Fruit fly (Drosophila melanogaster) whole organism, embryonic: Measurements from ENCODE around the gene CG31445.

Experiments
- Atf3 ChIP-seq: fragments of 200-800 bp; sonication (Bioruptor generic); optimal IDR thresholded peaks from 3 replicates; lab custom pipeline; 2016; ENCODE audit warnings: missing biosample characterization, missing genetic modification characterization
- B-H1 ChIP-seq: fragments of 200-800 bp; sonication (Bioruptor generic); IDR thresholded peaks from 3 replicates; pipeline ENCODE4 v1.3.6; 2022; ENCODE audit warnings: missing biosample characterization, missing genetic modification characterization
- B-H2 ChIP-seq: fragments of 200-800 bp; sonication (Bioruptor generic); optimal IDR thresholded peaks from 2 replicates; lab custom pipeline; 2018; ENCODE audit warnings: missing biosample characterization, mild to moderate bottlenecking, missing genetic modification characterization
- CG10147 ChIP-seq: fragments of 200-800 bp; sonication (Bioruptor generic); optimal IDR thresholded peaks from 2 replicates; lab custom pipeline; 2019; ENCODE audit warnings: missing biosample characterization, mild to moderate bottlenecking, missing genetic modification characterization, moderate library complexity
- CG10321 ChIP-seq: fragments of 200-800 bp; sonication (Bioruptor generic); IDR thresholded peaks from 2 replicates; pipeline ENCODE4 v1.3.6; 2022; ENCODE audit warnings: missing biosample characterization, missing genetic modification characterization
- CG10959 ChIP-seq: fragments of 200-800 bp; sonication (Bioruptor generic); IDR thresholded peaks from 2 replicates; pipeline ENCODE4 v1.3.6; 2022; ENCODE audit warnings: missing biosample characterization, missing genetic modification characterization
- CG11504 ChIP-seq: fragments of 200-800 bp; sonication (Bioruptor generic); optimal IDR thresholded peaks from 3 replicates; lab custom pipeline; 2019; ENCODE audit warnings: missing biosample characterization, mild to moderate bottlenecking, missing genetic modification characterization, moderate library complexity
- CG11560 ChIP-seq: fragments of 200-800 bp; sonication (Bioruptor generic); IDR thresholded peaks from 3 replicates; pipeline ENCODE4 v1.3.6; 2022; ENCODE audit warnings: missing biosample characterization, missing genetic modification characterization
- CG12299 ChIP-seq: fragments of 200-800 bp; sonication (Bioruptor generic); optimal IDR thresholded peaks from 2 replicates; lab custom pipeline; 2018; ENCODE audit warnings: missing biosample characterization, mild to moderate bottlenecking, missing genetic modification characterization
- CG13424 ChIP-seq: fragments of 200-800 bp; sonication (Bioruptor generic); optimal IDR thresholded peaks from 2 replicates; lab custom pipeline; 2019; ENCODE audit warnings: missing biosample characterization, mild to moderate bottlenecking, missing genetic modification characterization, moderate library complexity
- CG16779 ChIP-seq: fragments of 200-800 bp; sonication (Bioruptor generic); IDR thresholded peaks from 2 replicates; pipeline ENCODE4 v1.3.6; 2022; ENCODE audit warnings: missing biosample characterization, missing genetic modification characterization
- CG17829 ChIP-seq: fragments of 200-800 bp; optimal IDR thresholded peaks from 2 replicates; lab custom pipeline; 2019; ENCODE audit warnings: missing biosample characterization, mild to moderate bottlenecking, missing genetic modification characterization, moderate library complexity
- CG18764 ChIP-seq: fragments of 200-800 bp; sonication (Bioruptor generic); optimal IDR thresholded peaks from 3 replicates; lab custom pipeline; 2016; ENCODE audit warnings: missing biosample characterization, missing genetic modification characterization
- CG30020 ChIP-seq: fragments of 200-800 bp; optimal IDR thresholded peaks from 2 replicates; lab custom pipeline; 2019; ENCODE audit warnings: missing biosample characterization, mild to moderate bottlenecking, missing genetic modification characterization, moderate library complexity
- CG3163 ChIP-seq: fragments of 200-800 bp; sonication (Bioruptor generic); optimal IDR thresholded peaks from 3 replicates; lab custom pipeline; 2016; ENCODE audit warnings: missing biosample characterization, missing genetic modification characterization
- CG32772 ChIP-seq: fragments of 200-800 bp; sonication (Bioruptor generic); IDR thresholded peaks from 2 replicates; pipeline ENCODE4 v1.3.6; 2022; ENCODE audit warnings: missing biosample characterization, missing genetic modification characterization
- CG3726 ChIP-seq: fragments of 200-800 bp; sonication (Bioruptor generic); IDR thresholded peaks from 3 replicates; pipeline ENCODE4, ENCODE4 v1.3.6; 2022; ENCODE audit warnings: missing biosample characterization, missing genetic modification characterization
- CG43689 ChIP-seq: fragments of 200-800 bp; sonication (Bioruptor generic); IDR thresholded peaks from 2 replicates; pipeline ENCODE4 v1.3.6; 2022; ENCODE audit warnings: missing biosample characterization, missing genetic modification characterization
- CG4854 ChIP-seq: fragments of 200-800 bp; sonication (Bioruptor generic); optimal IDR thresholded peaks from 2 replicates; lab custom pipeline; 2016; ENCODE audit warnings: missing biosample characterization, missing genetic modification characterization, inconsistent platforms
- CTCF ChIP-seq: fragments of 200-800 bp; sonication (Bioruptor generic); optimal IDR thresholded peaks from 2 replicates; lab custom pipeline; 2017; ENCODE audit warnings: missing biosample characterization, mild to moderate bottlenecking, missing genetic modification characterization, moderate library complexity
- D ChIP-seq, 2 experiments: fragments of 200-800 bp in 1 of 2; fragments of >200 bp in 1 of 2; sonication (Bioruptor generic) in 1 of 2; optimal IDR thresholded peaks; 2 replicates in 1 of 2; 3 replicates in 1 of 2; lab custom pipeline; 2017; ENCODE audit warnings: mild to moderate bottlenecking in 1 of 2, missing biosample characterization in 1 of 2, missing genetic modification characterization in 1 of 2, missing genetic modification reagents in 1 of 2
- Dbx ChIP-seq: fragments of 200-800 bp; sonication (Bioruptor generic); IDR thresholded peaks from 3 replicates; pipeline ENCODE4 v1.3.6; 2022; ENCODE audit warnings: missing biosample characterization, missing genetic modification characterization
- Hr39 ChIP-seq: fragments of >200 bp; optimal IDR thresholded peaks from 2 replicates; lab custom pipeline; 2017
- Jarid2 ChIP-seq: fragments of 200-800 bp; sonication (Bioruptor generic); optimal IDR thresholded peaks from 3 replicates; lab custom pipeline; 2017; ENCODE audit warnings: mild to moderate bottlenecking, missing biosample characterization, missing genetic modification reagents, missing genetic modification characterization
- MESR4 ChIP-seq: fragments of 200-800 bp; sonication (Bioruptor generic); optimal IDR thresholded peaks from 2 replicates; lab custom pipeline; 2018; ENCODE audit warnings: missing biosample characterization, mild to moderate bottlenecking, missing genetic modification characterization, moderate library complexity
- Poxn ChIP-seq: fragments of 200-800 bp; sonication (Bioruptor generic); IDR thresholded peaks from 2 replicates; pipeline ENCODE4 v1.3.6; 2022; ENCODE audit warnings: missing biosample characterization, missing genetic modification characterization
- Sry-δ ChIP-seq: fragments of 200-800 bp; sonication (Bioruptor generic); optimal IDR thresholded peaks from 2 replicates; lab custom pipeline; 2016; ENCODE audit warnings: missing biosample characterization, missing genetic modification characterization
- Xrp1 ChIP-seq: fragments of 200-800 bp; sonication (Bioruptor generic); IDR thresholded peaks from 2 replicates; pipeline ENCODE4 v1.3.6; 2022; ENCODE audit warnings: missing biosample characterization, missing genetic modification characterization
- ac ChIP-seq: fragments of 200-800 bp; sonication (Bioruptor generic); optimal IDR thresholded peaks from 3 replicates; lab custom pipeline; 2017; ENCODE audit warnings: missing biosample characterization, mild to moderate bottlenecking, missing genetic modification characterization
- amos ChIP-seq: fragments of 200-800 bp; sonication (Bioruptor generic); IDR thresholded peaks from 2 replicates; pipeline ENCODE4 v1.3.6; 2022; ENCODE audit warnings: missing biosample characterization, missing genetic modification characterization; ENCODE audit not compliant: partially characterized antibody
- ato ChIP-seq: fragments of 200-800 bp; sonication (Bioruptor generic); IDR thresholded peaks from 2 replicates; pipeline ENCODE4 v1.3.6; 2022; ENCODE audit warnings: missing biosample characterization, missing genetic modification characterization; ENCODE audit not compliant: partially characterized antibody
- bbx ChIP-seq: fragments of 200-800 bp; sonication (Bioruptor generic); IDR thresholded peaks from 2 replicates; pipeline ENCODE4 v1.3.6; 2022; ENCODE audit warnings: missing biosample characterization, missing genetic modification characterization; ENCODE audit not compliant: partially characterized antibody
- bigmax ChIP-seq: fragments of 200-800 bp; sonication (Bioruptor generic); optimal IDR thresholded peaks from 2 replicates; lab custom pipeline; 2018; ENCODE audit warnings: missing biosample characterization, mild to moderate bottlenecking, missing genetic modification characterization
- bowl ChIP-seq: fragments of 200-800 bp; sonication (Bioruptor generic); IDR thresholded peaks from 2 replicates; pipeline ENCODE4 v1.3.6; 2022; ENCODE audit warnings: missing biosample characterization, missing genetic modification characterization
- bsh ChIP-seq, 2 experiments: fragments of 200-800 bp; sonication (Bioruptor generic); optimal IDR thresholded peaks; 2 replicates each; lab custom pipeline; 2017 to 2018; ENCODE audit warnings: mild to moderate bottlenecking in 2 of 2, missing biosample characterization in 2 of 2, missing genetic modification characterization in 2 of 2, moderate library complexity in 1 of 2
- btn ChIP-seq: fragments of 200-800 bp; sonication (Bioruptor generic); optimal IDR thresholded peaks from 2 replicates; lab custom pipeline; 2016; ENCODE audit warnings: missing biosample characterization, missing genetic modification characterization
- dmrt11E ChIP-seq: fragments of 200-800 bp; sonication (Bioruptor generic); optimal IDR thresholded peaks from 3 replicates; lab custom pipeline; 2018; ENCODE audit warnings: missing biosample characterization, mild to moderate bottlenecking, missing genetic modification characterization, moderate library complexity
- exex ChIP-seq: fragments of 200-800 bp; sonication (Bioruptor generic); optimal IDR thresholded peaks from 4 replicates; lab custom pipeline; 2018; ENCODE audit warnings: missing biosample characterization, mild to moderate bottlenecking, missing genetic modification characterization, moderate library complexity
- gcm2 ChIP-seq: fragments of 200-800 bp; sonication (Bioruptor generic); optimal IDR thresholded peaks from 2 replicates; lab custom pipeline; 2016; ENCODE audit warnings: missing biosample characterization, missing genetic modification characterization
- ken ChIP-seq: fragments of 200-800 bp; sonication (Bioruptor generic); IDR thresholded peaks from 3 replicates; pipeline ENCODE4 v1.3.6; 2022; ENCODE audit warnings: missing biosample characterization, missing genetic modification characterization
- lilli ChIP-seq: fragments of 200-800 bp; sonication (Bioruptor generic); optimal IDR thresholded peaks from 3 replicates; lab custom pipeline; 2016; ENCODE audit warnings: missing biosample characterization, missing genetic modification characterization
- mirr ChIP-seq: fragments of 200-800 bp; sonication (Bioruptor generic); optimal IDR thresholded peaks from 3 replicates; lab custom pipeline; 2018; ENCODE audit warnings: missing biosample characterization, mild to moderate bottlenecking, missing genetic modification characterization
- nerfin-2 ChIP-seq: fragments of 200-800 bp; sonication (Bioruptor generic); IDR thresholded peaks from 2 replicates; pipeline ENCODE4 v1.3.6; 2022; ENCODE audit warnings: missing biosample characterization, missing genetic modification characterization; ENCODE audit not compliant: partially characterized antibody
- peb ChIP-seq: fragments of 200-800 bp; sonication (Bioruptor generic); IDR thresholded peaks from 2 replicates; pipeline ENCODE4 v1.3.6; 2022; ENCODE audit warnings: missing biosample characterization, missing genetic modification characterization
- row ChIP-seq: fragments of 200-800 bp; sonication (Bioruptor generic); IDR thresholded peaks from 3 replicates; pipeline ENCODE4 v1.3.6; 2022; ENCODE audit warnings: missing biosample characterization, missing genetic modification characterization
- so ChIP-seq: fragments of 200-800 bp; sonication (Bioruptor generic); IDR thresholded peaks from 3 replicates; pipeline ENCODE4 v1.3.6; 2022; ENCODE audit warnings: missing biosample characterization, missing genetic modification characterization
- sr ChIP-seq: fragments of 200-800 bp; sonication (Bioruptor generic); IDR thresholded peaks from 3 replicates; pipeline ENCODE4 v1.3.6; 2022; ENCODE audit warnings: missing biosample characterization, missing genetic modification characterization
- ssp ChIP-seq: fragments of 200-800 bp; sonication (Bioruptor generic); IDR thresholded peaks from 2 replicates; pipeline ENCODE4 v1.3.6; 2022; ENCODE audit warnings: missing biosample characterization, missing genetic modification characterization
- tx ChIP-seq: fragments of 200-800 bp; sonication (Bioruptor generic); optimal IDR thresholded peaks from 2 replicates; lab custom pipeline; 2016; ENCODE audit warnings: missing biosample characterization, missing genetic modification characterization
- vvl ChIP-seq: fragments of 200-800 bp; sonication (Bioruptor generic); IDR thresholded peaks from 2 replicates; pipeline ENCODE4 v1.3.6; 2022; ENCODE audit warnings: missing biosample characterization, missing genetic modification characterization

Gene CG31445

DNA sequence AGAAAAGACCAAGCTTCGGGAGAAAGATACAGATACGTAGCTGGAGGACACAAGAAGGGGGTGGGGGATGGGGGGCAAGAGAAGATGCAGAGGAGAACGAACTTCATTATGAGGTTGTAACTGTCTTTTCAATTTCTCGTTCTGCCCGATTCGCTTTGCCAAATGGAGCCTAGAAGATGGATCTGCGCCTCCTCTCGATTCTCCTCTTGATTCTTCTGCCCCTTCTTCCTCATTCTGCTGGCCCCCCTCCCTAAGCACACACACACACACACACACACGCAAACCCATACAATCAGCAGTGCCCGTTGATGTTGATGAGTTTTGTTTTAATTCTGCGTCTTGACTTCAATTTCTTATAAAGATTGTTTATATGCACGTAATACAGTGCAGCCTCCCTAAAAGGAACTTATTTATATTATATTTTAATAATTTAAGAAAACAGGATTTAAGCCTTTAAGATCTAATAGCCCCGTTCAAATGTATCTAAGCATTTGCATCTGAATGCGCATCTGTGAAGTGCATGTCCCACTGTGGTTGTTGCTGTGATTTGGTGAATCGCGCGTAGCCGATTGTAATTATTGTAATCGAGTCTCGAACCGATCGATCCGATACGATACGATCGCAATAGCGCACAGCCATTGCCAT is 37.5 kb downstream of the CG31445 start (continued):
- peak; percentile 46 for TF ChIP-seq dmrt11E (tag; lab: Kevin White, UChicago)
- no peak for TF ChIP-seq bbx (GFP tag; lab: Robert Waterston, UW)
- peak; percentile 57 for TF ChIP-seq CG17829
- peak; percentile 60 to 87 for TF ChIP-seq bsh (GFP tag; optimal IDR thresholded peaks at IDR 0.05; lab: Kevin White, UChicago)
- TF ChIP-seq so (GFP tag; lab: Robert Waterston, UW): peak; percentile 78
- no peak for TF ChIP-seq Sry-δ (GFP tag; lab: Kevin White, UChicago)
- no peak for TF ChIP-seq Jarid2
- TF ChIP-seq Hr39: no peak
- no peak for TF ChIP-seq CG3163 (GFP tag; lab: Kevin White, UChicago)
- TF ChIP-seq CG11560: peak; percentile 26; the same call in 1 of the 3 replicates
- TF ChIP-seq gcm2 (GFP tag; lab: Kevin White, UChicago): no peak
- no peak for TF ChIP-seq D (optimal IDR thresholded peaks at IDR 0.05; lab: Kevin White, UChicago)
- peak; percentile 44 for TF ChIP-seq D (GFP tag; optimal IDR thresholded peaks at IDR 0.05; lab: Kevin White, UChicago)
- peak; percentile 39; the same call in 1 of the 2 replicates for TF ChIP-seq bowl (GFP tag; lab: Robert Waterston, UW)
- peak; percentile 75 for TF ChIP-seq Xrp1 (GFP tag; lab: Robert Waterston, UW)
- TF ChIP-seq MESR4 (GFP tag; lab: Kevin White, UChicago): no peak
- peak; percentile 82 for TF ChIP-seq vvl (GFP tag; lab: Robert Waterston, UW)
- peak; percentile 65 for TF ChIP-seq CG32772 (GFP tag; lab: Robert Waterston, UW)
- no peak for TF ChIP-seq Poxn (GFP tag; lab: Robert Waterston, UW)
- peak; percentile 52; the same call in 1 of the 2 replicates for TF ChIP-seq ssp (GFP tag; lab: Robert Waterston, UW)
- TF ChIP-seq CG10147 (GFP tag; lab: Kevin White, UChicago): peak; percentile 32
- TF ChIP-seq CG10321 (GFP tag; lab: Robert Waterston, UW): peak; percentile 26; the same call in 1 of the 2 replicates
- peak; percentile 32; the same call in 1 of the 2 replicates for TF ChIP-seq CG10959
- TF ChIP-seq peb: 0 out of 2 replicates have a peak, but pooled peaks have one; percentile 44
- no peak for TF ChIP-seq btn (GFP tag; lab: Kevin White, UChicago)
- peak; percentile 53; the same call in 1 of the 3 replicates for TF ChIP-seq Dbx (GFP tag; lab: Robert Waterston, UW)
- TF ChIP-seq CG13424 (tag; lab: Kevin White, UChicago): peak; percentile 77
- no peak for TF ChIP-seq CG16779 (GFP tag; lab: Robert Waterston, UW)
- TF ChIP-seq B-H1 (GFP tag; lab: Robert Waterston, UW): peak; percentile 73
- peak; percentile 6 for TF ChIP-seq B-H2 (GFP tag; lab: Kevin White, UChicago)
- peak; percentile 35 for TF ChIP-seq CG12299 (tag; lab: Kevin White, UChicago)
- peak; percentile 45; the same call in 1 of the 2 replicates for TF ChIP-seq CG43689 (GFP tag; lab: Robert Waterston, UW)
- no peak for TF ChIP-seq nerfin-2 (GFP tag; lab: Robert Waterston, UW)
- peak; percentile 45 for TF ChIP-seq lilli
- no peak for TF ChIP-seq bigmax (GFP tag; lab: Kevin White, UChicago)
- TF ChIP-seq CG3726 (GFP tag; lab: Robert Waterston, UW): no peak; the same call in 2 of the 3 replicates
- no peak for TF ChIP-seq amos (GFP tag; lab: Robert Waterston, UW)
- peak; percentile 80 for TF ChIP-seq CG11504 (tag; lab: Kevin White, UChicago)
- no peak for TF ChIP-seq ac (GFP tag; lab: Kevin White, UChicago)
- no peak for TF ChIP-seq sr (GFP tag; lab: Robert Waterston, UW)
- TF ChIP-seq ato (GFP tag; lab: Robert Waterston, UW): no peak
- peak; percentile 86 for TF ChIP-seq row (GFP tag; lab: Robert Waterston, UW)
- TF ChIP-seq tx (GFP tag; lab: Kevin White, UChicago): no peak
- peak; percentile 69; the same call in 2 of the 3 replicates for TF ChIP-seq ken (GFP tag; lab: Robert Waterston, UW)
- no peak for TF ChIP-seq exex (tag; lab: Kevin White, UChicago)
- TF ChIP-seq mirr (GFP tag; lab: Kevin White, UChicago): no peak
- TF ChIP-seq CG18764 (GFP tag; lab: Kevin White, UChicago): no peak
- TF ChIP-seq Atf3: no peak
- TF ChIP-seq CG30020: no peak
- TF ChIP-seq CTCF (GFP tag; lab: Kevin White, UChicago): peak; percentile 3
- TF ChIP-seq CG4854 (GFP tag; lab: Kevin White, UChicago): no peak
